Fruit fly (Drosophila melanogaster) whole organism, embryonic: ENCODE measurements around the gene Octbeta2R.

Experiments used
- Atf-2 ChIP-seq: fragments of 200-800 bp; sonication (Bioruptor generic); optimal IDR thresholded peaks from 2 replicates; lab custom pipeline; 2016; ENCODE audit warnings: missing biosample characterization, missing genetic modification characterization
- CG10979 ChIP-seq: fragments of 200-800 bp; sonication (Bioruptor generic); optimal IDR thresholded peaks from 2 replicates; lab custom pipeline; 2018; ENCODE audit warnings: missing biosample characterization, mild to moderate bottlenecking, missing genetic modification characterization, moderate library complexity
- CG11398 ChIP-seq: fragments of 200-800 bp; sonication (Bioruptor generic); optimal IDR thresholded peaks from 2 replicates; lab custom pipeline; 2016; ENCODE audit warnings: missing biosample characterization, missing genetic modification characterization
- CG11504 ChIP-seq: fragments of 200-800 bp; sonication (Bioruptor generic); optimal IDR thresholded peaks from 3 replicates; lab custom pipeline; 2019; ENCODE audit warnings: missing biosample characterization, mild to moderate bottlenecking, missing genetic modification characterization, moderate library complexity
- CG12071 ChIP-seq: fragments of 200-800 bp; sonication (Bioruptor generic); optimal IDR thresholded peaks from 3 replicates; lab custom pipeline; 2018; ENCODE audit warnings: missing biosample characterization, mild to moderate bottlenecking, missing genetic modification characterization
- CG13123 ChIP-seq: fragments of 200-800 bp; sonication (Bioruptor generic); optimal IDR thresholded peaks from 2 replicates; lab custom pipeline; 2016; ENCODE audit warnings: missing biosample characterization, missing genetic modification characterization
- CG13894 ChIP-seq: fragments of 200-800 bp; sonication (Bioruptor generic); optimal IDR thresholded peaks from 3 replicates; lab custom pipeline; 2018; ENCODE audit warnings: missing biosample characterization, mild to moderate bottlenecking, missing genetic modification characterization, moderate library complexity
- CG1603 ChIP-seq: fragments of 200-800 bp; sonication (Bioruptor generic); optimal IDR thresholded peaks from 2 replicates; lab custom pipeline; 2019; ENCODE audit warnings: missing biosample characterization, mild to moderate bottlenecking, missing genetic modification characterization, moderate library complexity
- CG17385 ChIP-seq: fragments of 200-800 bp; sonication (Bioruptor generic); optimal IDR thresholded peaks from 3 replicates; lab custom pipeline; 2018; ENCODE audit warnings: missing biosample characterization, mild to moderate bottlenecking, missing genetic modification characterization
- CG17802 ChIP-seq: fragments of 200-800 bp; sonication (Bioruptor generic); optimal IDR thresholded peaks from 2 replicates; lab custom pipeline; 2018; ENCODE audit warnings: missing biosample characterization, mild to moderate bottlenecking, missing genetic modification characterization, moderate library complexity
- CG18262 ChIP-seq: fragments of 200-800 bp; optimal IDR thresholded peaks from 3 replicates; lab custom pipeline; 2019; ENCODE audit warnings: missing biosample characterization, mild to moderate bottlenecking, missing genetic modification characterization, moderate library complexity
- CG2199 ChIP-seq: fragments of 200-800 bp; sonication (Bioruptor generic); IDR thresholded peaks from 3 replicates; pipeline ENCODE4 v1.3.6; 2022; ENCODE audit warnings: missing biosample characterization, missing genetic modification characterization
- CG2712 ChIP-seq: fragments of 200-800 bp; optimal IDR thresholded peaks from 3 replicates; lab custom pipeline; 2019; ENCODE audit warnings: missing biosample characterization, mild to moderate bottlenecking, missing genetic modification characterization, moderate library complexity
- CG31388 ChIP-seq: fragments of 200-800 bp; sonication (Bioruptor generic); optimal IDR thresholded peaks from 2 replicates; lab custom pipeline; 2016; ENCODE audit warnings: missing biosample characterization, missing genetic modification characterization
- CG3838 ChIP-seq: fragments of 200-800 bp; sonication (Bioruptor generic); optimal IDR thresholded peaks from 3 replicates; lab custom pipeline; 2016; ENCODE audit warnings: missing biosample characterization, missing genetic modification characterization
- CG3995 ChIP-seq: fragments of 200-800 bp; sonication (Bioruptor generic); optimal IDR thresholded peaks from 3 replicates; lab custom pipeline; 2016; ENCODE audit warnings: missing biosample characterization, missing genetic modification characterization
- CG6854 ChIP-seq: fragments of 200-800 bp; sonication (Bioruptor generic); optimal IDR thresholded peaks from 3 replicates; lab custom pipeline; 2017; ENCODE audit warnings: missing biosample characterization, mild to moderate bottlenecking, missing genetic modification characterization
- CG7928 ChIP-seq: fragments of 200-800 bp; sonication (Bioruptor generic); optimal IDR thresholded peaks from 2 replicates; lab custom pipeline; 2017; ENCODE audit warnings: missing biosample characterization, mild to moderate bottlenecking, missing genetic modification characterization
- CG8290 ChIP-seq, 3 experiments: fragments of 200-800 bp; sonication (Bioruptor generic); optimal IDR thresholded peaks; 2 replicates each; lab custom pipeline; 2016 to 2019; ENCODE audit warnings: missing biosample characterization in 3 of 3, missing genetic modification characterization in 3 of 3, mild to moderate bottlenecking in 2 of 3, moderate library complexity in 1 of 3
- CG8944 ChIP-seq: fragments of 200-800 bp; sonication (Bioruptor generic); optimal IDR thresholded peaks from 3 replicates; lab custom pipeline; 2016; ENCODE audit warnings: missing biosample characterization, missing genetic modification characterization
- CG9817 ChIP-seq: fragments of 200-800 bp; sonication (Bioruptor generic); optimal IDR thresholded peaks from 2 replicates; lab custom pipeline; 2018; ENCODE audit warnings: missing biosample characterization, mild to moderate bottlenecking, missing genetic modification characterization, moderate library complexity
- CHES-1-like ChIP-seq: fragments of 200-800 bp; sonication (Bioruptor generic); optimal IDR thresholded peaks from 2 replicates; lab custom pipeline; 2016; ENCODE audit warnings: missing biosample characterization, missing genetic modification characterization
- Chrac-16 ChIP-seq: fragments of 200-800 bp; sonication (Bioruptor generic); optimal IDR thresholded peaks from 3 replicates; lab custom pipeline; 2016; ENCODE audit warnings: missing biosample characterization, missing genetic modification characterization
- Dek ChIP-seq: fragments of 200-800 bp; sonication (Bioruptor generic); optimal IDR thresholded peaks from 3 replicates; lab custom pipeline; 2019; ENCODE audit warnings: missing biosample characterization, mild to moderate bottlenecking, missing genetic modification characterization, moderate library complexity
- ERR ChIP-seq: fragments of 200-800 bp; sonication (Bioruptor generic); optimal IDR thresholded peaks from 2 replicates; lab custom pipeline; 2016; ENCODE audit warnings: missing biosample characterization, missing genetic modification characterization
- HmgZ ChIP-seq: fragments of 200-800 bp; sonication (Bioruptor generic); optimal IDR thresholded peaks from 2 replicates; lab custom pipeline; 2018; ENCODE audit warnings: missing biosample characterization, mild to moderate bottlenecking, missing genetic modification characterization
- Hr3 ChIP-seq: fragments of 200-800 bp; sonication (Bioruptor generic); optimal IDR thresholded peaks from 3 replicates; lab custom pipeline; 2016; ENCODE audit warnings: missing biosample characterization, missing genetic modification characterization
- NC2α ChIP-seq: fragments of 200-800 bp; sonication (Bioruptor generic); optimal IDR thresholded peaks from 2 replicates; lab custom pipeline; 2016; ENCODE audit warnings: missing biosample characterization, missing genetic modification characterization
- NC2β ChIP-seq: fragments of 200-800 bp; sonication (Bioruptor generic); optimal IDR thresholded peaks from 2 replicates; lab custom pipeline; 2016; ENCODE audit warnings: missing biosample characterization, missing genetic modification characterization
- NfI ChIP-seq: fragments of 200-800 bp; sonication (Bioruptor generic); optimal IDR thresholded peaks from 3 replicates; lab custom pipeline; 2018; ENCODE audit warnings: missing biosample characterization, mild to moderate bottlenecking, missing genetic modification characterization, moderate library complexity
- Ptx1 ChIP-seq: fragments of 200-800 bp; sonication (Bioruptor generic); IDR thresholded peaks from 2 replicates; pipeline ENCODE4 v1.3.6; 2022; ENCODE audit warnings: missing biosample characterization, missing genetic modification characterization
- Trl ChIP-seq, 3 experiments: fragments of >200 bp in 2 of 3; fragments of 200-800 bp in 1 of 3; sonication (Bioruptor generic) in 1 of 3; optimal IDR thresholded peaks; 2 replicates in 1 of 3; 3 replicates in 2 of 3; lab custom pipeline; 2016 to 2017; ENCODE audit warnings: missing biosample characterization in 1 of 3, missing genetic modification characterization in 1 of 3
- abd-A ChIP-seq: fragments of 200-800 bp; sonication (Bioruptor generic); optimal IDR thresholded peaks from 3 replicates; lab custom pipeline; 2019; ENCODE audit warnings: missing biosample characterization, mild to moderate bottlenecking, missing genetic modification characterization, moderate library complexity
- chif ChIP-seq, 2 experiments: fragments of 200-800 bp; sonication (Bioruptor generic); optimal IDR thresholded peaks; 3 replicates each; lab custom pipeline; 2016; ENCODE audit warnings: missing biosample characterization in 2 of 2, missing genetic modification characterization in 2 of 2
- croc ChIP-seq: fragments of 200-800 bp; sonication (Bioruptor generic); conservative IDR thresholded peaks from 3 replicates; pipeline ENCODE4 v1.3.6; 2022; ENCODE audit warnings: missing biosample characterization, missing genetic modification characterization
- da ChIP-seq: fragments of 200-800 bp; sonication (Bioruptor generic); optimal IDR thresholded peaks from 2 replicates; lab custom pipeline; 2016; ENCODE audit warnings: missing biosample characterization, missing genetic modification characterization
- dpn ChIP-seq, 2 experiments: fragments of 200-800 bp; sonication (Bioruptor generic); optimal IDR thresholded peaks; 3 replicates each; lab custom pipeline; 2016; ENCODE audit warnings: missing biosample characterization in 2 of 2, missing genetic modification characterization in 2 of 2
- fd64A ChIP-seq: fragments of 200-800 bp; sonication (Bioruptor generic); optimal IDR thresholded peaks from 3 replicates; lab custom pipeline; 2018; ENCODE audit warnings: missing biosample characterization, mild to moderate bottlenecking, missing genetic modification characterization
- ftz-f1 ChIP-seq: fragments of 200-800 bp; sonication (Bioruptor generic); optimal IDR thresholded peaks from 2 replicates; lab custom pipeline; 2016; ENCODE audit warnings: missing biosample characterization, missing genetic modification characterization
- her ChIP-seq: fragments of 200-800 bp; sonication (Bioruptor generic); optimal IDR thresholded peaks from 2 replicates; lab custom pipeline; 2016; ENCODE audit warnings: missing biosample characterization, missing genetic modification characterization
- kni ChIP-seq: fragments of 200-800 bp; sonication (Bioruptor generic); optimal IDR thresholded peaks from 3 replicates; lab custom pipeline; 2017; ENCODE audit warnings: mild to moderate bottlenecking, missing biosample characterization, missing genetic modification reagents, missing genetic modification characterization
- lbe ChIP-seq: fragments of 200-800 bp; sonication (Bioruptor generic); optimal IDR thresholded peaks from 2 replicates; lab custom pipeline; 2016; ENCODE audit warnings: missing biosample characterization, mild to moderate bottlenecking, missing genetic modification characterization
- mirr ChIP-seq: fragments of 200-800 bp; sonication (Bioruptor generic); optimal IDR thresholded peaks from 3 replicates; lab custom pipeline; 2018; ENCODE audit warnings: missing biosample characterization, mild to moderate bottlenecking, missing genetic modification characterization
- odd ChIP-seq: fragments of 200-800 bp; sonication (Bioruptor generic); optimal IDR thresholded peaks from 2 replicates; lab custom pipeline; 2017; ENCODE audit warnings: missing biosample characterization, mild to moderate bottlenecking, missing genetic modification characterization
- p53 ChIP-seq: fragments of 200-800 bp; sonication (Bioruptor generic); optimal IDR thresholded peaks from 2 replicates; lab custom pipeline; 2016; ENCODE audit warnings: missing biosample characterization, missing genetic modification characterization
- pb ChIP-seq: fragments of 200-800 bp; sonication (Bioruptor generic); optimal IDR thresholded peaks from 3 replicates; lab custom pipeline; 2016; ENCODE audit warnings: missing biosample characterization, missing genetic modification characterization
- pum ChIP-seq: fragments of 200-800 bp; sonication (Bioruptor generic); optimal IDR thresholded peaks from 2 replicates; lab custom pipeline; 2016; ENCODE audit warnings: missing biosample characterization, missing genetic modification characterization
- twi ChIP-seq: fragments of 200-800 bp; optimal IDR thresholded peaks from 2 replicates; lab custom pipeline; 2019; ENCODE audit warnings: missing biosample characterization, mild to moderate bottlenecking, missing genetic modification characterization, moderate library complexity
- vvl ChIP-seq: fragments of 200-800 bp; sonication (Bioruptor generic); IDR thresholded peaks from 2 replicates; pipeline ENCODE4 v1.3.6; 2022; ENCODE audit warnings: missing biosample characterization, missing genetic modification characterization
- zen ChIP-seq: fragments of 200-800 bp; sonication (Bioruptor generic); optimal IDR thresholded peaks from 3 replicates; lab custom pipeline; 2018; ENCODE audit warnings: missing biosample characterization, mild to moderate bottlenecking, missing genetic modification characterization, moderate library complexity

Gene Octbeta2R

DNA sequence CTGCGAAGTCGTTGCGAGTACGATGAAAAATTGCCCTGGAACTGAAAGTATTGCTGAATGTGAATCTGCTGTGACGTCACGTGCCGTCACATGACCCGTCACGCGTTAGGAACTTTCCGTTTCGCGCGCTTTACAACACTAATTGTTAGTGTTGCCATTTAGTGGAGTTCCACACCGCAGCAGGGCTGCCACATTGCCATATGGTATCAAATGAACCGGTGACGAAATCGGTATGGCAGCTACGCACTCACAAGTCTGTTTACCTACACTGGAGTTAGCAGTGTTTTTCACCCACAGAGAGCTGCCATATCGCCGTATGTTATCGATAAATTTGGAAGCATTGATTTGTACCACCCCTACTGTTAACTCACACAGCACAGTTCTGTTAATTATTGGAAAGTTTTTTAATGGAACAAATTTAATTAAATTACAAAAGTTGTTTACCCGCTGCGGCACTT, 32.2 kb upstream of the Octbeta2R start, which contains the start of the genes Vha55 and Snx3 (continued):
- TF ChIP-seq CG7928 (GFP tag; lab: Kevin White, UChicago), result peak; percentile 60
- TF ChIP-seq Trl (optimal IDR thresholded peaks at IDR 0.05; lab: Kevin White, UChicago), result peak in 1 of 2 experiments; percentile 21
- peak; percentile 92 for TF ChIP-seq Trl (GFP tag; optimal IDR thresholded peaks at IDR 0.05; lab: Kevin White, UChicago)
- TF ChIP-seq fd64A (GFP tag; lab: Kevin White, UChicago), result no peak
- no peak for TF ChIP-seq Ptx1 (GFP tag; lab: Robert Waterston, UW)
- TF ChIP-seq Chrac-16, result peak; percentile 59
- TF ChIP-seq CG8290 (GFP tag; optimal IDR thresholded peaks at IDR 0.05; lab: Kevin White, UChicago), result peak; percentile 100
- TF ChIP-seq CG8290 (tag; optimal IDR thresholded peaks at IDR 0.05; lab: Kevin White, UChicago), result peak; percentile 83 to 99
- TF ChIP-seq twi (tag; lab: Kevin White, UChicago), result peak; percentile 54
- TF ChIP-seq odd (GFP tag; lab: Kevin White, UChicago), result no peak
- TF ChIP-seq CG2199, result no peak
- peak; percentile 7 for TF ChIP-seq CG10979 (tag; lab: Kevin White, UChicago)
- peak; percentile 86 for TF ChIP-seq NC2β
- TF ChIP-seq CG3995 (GFP tag; lab: Kevin White, UChicago), result peak; percentile 44
- peak; percentile 91 for TF ChIP-seq HmgZ (tag; lab: Kevin White, UChicago)
- TF ChIP-seq CG13894 (tag; lab: Kevin White, UChicago), result peak; percentile 91
- peak; percentile 73 for TF ChIP-seq pb (GFP tag; lab: Kevin White, UChicago)
- TF ChIP-seq CHES-1-like (GFP tag; lab: Kevin White, UChicago), result peak; percentile 88
- TF ChIP-seq lbe (GFP tag; lab: Kevin White, UChicago), result peak; percentile 70
- peak; percentile 21 for TF ChIP-seq CG12071 (GFP tag; lab: Kevin White, UChicago)
- TF ChIP-seq CG13123 (GFP tag; lab: Kevin White, UChicago), result peak; percentile 65
- TF ChIP-seq ERR, result peak; percentile 92
- peak; percentile 60 for TF ChIP-seq NC2α (GFP tag; lab: Kevin White, UChicago)
- peak; percentile 55 for TF ChIP-seq Atf-2 (GFP tag; lab: Kevin White, UChicago)
- TF ChIP-seq CG8944, result peak; percentile 84
- TF ChIP-seq NfI (GFP tag; lab: Kevin White, UChicago), result peak; percentile 79
- TF ChIP-seq vvl (GFP tag; lab: Robert Waterston, UW), result no peak
- TF ChIP-seq mirr (GFP tag; lab: Kevin White, UChicago), result peak; percentile 79
- TF ChIP-seq CG17385, result peak; percentile 5
- TF ChIP-seq da (GFP tag; lab: Kevin White, UChicago), result peak; percentile 39
- peak; percentile 58 for TF ChIP-seq zen (tag; lab: Kevin White, UChicago)
- no peak for TF ChIP-seq CG11504 (tag; lab: Kevin White, UChicago)
- TF ChIP-seq CG3838 (GFP tag; lab: Kevin White, UChicago), result peak; percentile 1
- TF ChIP-seq abd-A (tag; lab: Kevin White, UChicago), result no peak
- TF ChIP-seq her, result peak; percentile 89
- peak; percentile 96 for TF ChIP-seq CG1603 (tag; lab: Kevin White, UChicago)
- TF ChIP-seq Hr3 (GFP tag; lab: Kevin White, UChicago), result peak; percentile 69
- TF ChIP-seq CG11398, result peak; percentile 58
- peak; percentile 23 for TF ChIP-seq CG18262 (tag; lab: Kevin White, UChicago)
- TF ChIP-seq pum (GFP tag; lab: Kevin White, UChicago), result peak; percentile 82
- TF ChIP-seq CG2712 (tag; lab: Kevin White, UChicago), result peak; percentile 54
- TF ChIP-seq ftz-f1 (GFP tag; lab: Kevin White, UChicago), result peak; percentile 78
- TF ChIP-seq CG9817 (tag; lab: Kevin White, UChicago), result peak; percentile 71
- peak; percentile 74 for TF ChIP-seq Dek
- no peak for TF ChIP-seq kni (GFP tag; lab: Kevin White, UChicago)
- TF ChIP-seq chif (GFP tag; optimal IDR thresholded peaks at IDR 0.05; lab: Kevin White, UChicago), result peak; percentile 67 to 73
- peak; percentile 12 for TF ChIP-seq CG31388 (GFP tag; lab: Kevin White, UChicago)
- no peak for TF ChIP-seq CG17802 (tag; lab: Kevin White, UChicago)
- peak; percentile 84 to 92 for TF ChIP-seq dpn (GFP tag; optimal IDR thresholded peaks at IDR 0.05; lab: Kevin White, UChicago)
- no peak for TF ChIP-seq CG6854 (GFP tag; lab: Kevin White, UChicago)
- TF ChIP-seq croc (GFP tag; lab: Robert Waterston, UW), result peak; percentile 31; the same call in 2 of the 3 replicates
- TF ChIP-seq p53 (GFP tag; lab: Kevin White, UChicago), result peak; percentile 87
